Worm (Caenorhabditis elegans) whole organism, midembryonic: Measurements from ENCODE around the gene ZK512.8.

ENCODE experiments used
- cog-1 ChIP-seq: sonication (generic microtip); optimal IDR thresholded peaks from 2 replicates; lab custom pipeline; 2016; ENCODE audit warnings: missing genetic modification characterization, missing compliant biosample characterization
- flt-1 ChIP-seq: fragments of 200-800 bp; sonication (Bioruptor generic); IDR thresholded peaks from 2 replicates; pipeline ENCODE4 v1.3.6; 2022; ENCODE audit warnings: missing genetic modification characterization, missing compliant biosample characterization
- med-1 ChIP-seq: sonication (generic microtip); optimal IDR thresholded peaks from 2 replicates; lab custom pipeline; 2017; ENCODE audit warnings: missing genetic modification characterization, mild to moderate bottlenecking, missing compliant biosample characterization, antibody characterized with exemption, missing genetic modification reagents; ENCODE audit not compliant: insufficient read depth

ce11 chrIII:9172702-9173101 lies 26.8 kb downstream of the ZK512.8 start, which contains the start of gene ina-1:
- no peak for TF ChIP-seq cog-1 (tag; lab: Kevin White, UChicago)
- TF ChIP-seq flt-1 (GFP tag; lab: Robert Waterston, UW): no peak
- TF ChIP-seq med-1 (GFP tag; lab: Kevin White, UChicago): no peak
